Worm (Caenorhabditis elegans) whole organism, L3 larva: ENCODE data around the gene C46F9.5.
A peak's percentile ranks its signal among the peaks of the same experiment; 100 is the strongest.

Source experiments
- R02D3.7 ChIP-seq: fragments of 150-350 bp; optimal IDR thresholded peaks from 2 replicates; lab custom pipeline; 2014; ENCODE audit warnings: missing biosample characterization, missing genetic modification characterization
- ZK546.5 ChIP-seq: sonication (generic microtip); optimal IDR thresholded peaks from 2 replicates; lab custom pipeline; 2017; ENCODE audit warnings: missing biosample characterization, missing genetic modification characterization
- aly-2 ChIP-seq: fragments of 150-350 bp; optimal IDR thresholded peaks from 2 replicates; lab custom pipeline; 2014; ENCODE audit warnings: missing biosample characterization, missing genetic modification characterization
- ceh-16 ChIP-seq: sonication (generic microtip); optimal IDR thresholded peaks from 2 replicates; lab custom pipeline; 2017; ENCODE audit warnings: missing biosample characterization, missing genetic modification characterization
- ceh-28 ChIP-seq: fragments of 150-350 bp; optimal IDR thresholded peaks from 2 replicates; lab custom pipeline; 2014; ENCODE audit warnings: missing biosample characterization, missing genetic modification reagents, missing genetic modification characterization
- ceh-9 ChIP-seq: sonication (generic microtip); optimal IDR thresholded peaks from 2 replicates; lab custom pipeline; 2018; ENCODE audit warnings: missing biosample characterization, missing genetic modification characterization
- egl-27 ChIP-seq: sonication (generic microtip); optimal IDR thresholded peaks from 4 replicates; lab custom pipeline; 2017; ENCODE audit warnings: missing biosample characterization, missing genetic modification reagents, missing genetic modification characterization
- egl-5 ChIP-seq: fragments of 150-350 bp; optimal IDR thresholded peaks from 2 replicates; lab custom pipeline; 2017; ENCODE audit warnings: missing biosample characterization, missing genetic modification reagents, missing genetic modification characterization, inconsistent platforms
- elt-2 ChIP-seq: sonication (generic microtip); optimal IDR thresholded peaks from 2 replicates; lab custom pipeline; 2016; ENCODE audit warnings: missing genetic modification reagents, mild to moderate bottlenecking, missing genetic modification characterization, missing compliant biosample characterization
- elt-3 ChIP-seq, 3 experiments: fragments of 150-350 bp in 1 of 3; sonication (generic microtip) in 2 of 3; optimal IDR thresholded peaks; 2 replicates in 2 of 3; 4 replicates in 1 of 3; lab custom pipeline; 2014 to 2017; ENCODE audit warnings: missing biosample characterization in 3 of 3, missing genetic modification characterization in 3 of 3
- eor-1 ChIP-seq, 2 experiments: fragments of 150-350 bp; optimal IDR thresholded peaks; 2 replicates each; lab custom pipeline; 2014 to 2018; ENCODE audit warnings: missing biosample characterization in 2 of 2, missing genetic modification characterization in 2 of 2
- fkh-10 ChIP-seq: sonication (generic microtip); optimal IDR thresholded peaks from 2 replicates; lab custom pipeline; 2017; ENCODE audit warnings: missing biosample characterization, missing genetic modification reagents, missing genetic modification characterization
- hmg-11 ChIP-seq: sonication (generic microtip); optimal IDR thresholded peaks from 2 replicates; lab custom pipeline; 2016; ENCODE audit warnings: missing genetic modification characterization, missing compliant biosample characterization
- lin-39 ChIP-seq: fragments of 150-350 bp; optimal IDR thresholded peaks from 2 replicates; lab custom pipeline; 2018; ENCODE audit warnings: missing biosample characterization, missing genetic modification reagents, missing genetic modification characterization
- lsy-12 ChIP-seq: sonication (generic microtip); optimal IDR thresholded peaks from 2 replicates; lab custom pipeline; 2016; ENCODE audit warnings: mild to moderate bottlenecking, missing genetic modification characterization, missing compliant biosample characterization
- mml-1 ChIP-seq: fragments of 150-350 bp; sonication (generic microtip); optimal IDR thresholded peaks from 3 replicates; lab custom pipeline; 2014; ENCODE audit warnings: missing biosample characterization, missing genetic modification characterization
- nfya-1 ChIP-seq: sonication (generic microtip); optimal IDR thresholded peaks from 2 replicates; lab custom pipeline; 2017; ENCODE audit warnings: missing genetic modification characterization, mild to moderate bottlenecking, missing compliant biosample characterization, antibody characterized with exemption, moderate library complexity; ENCODE audit not compliant: insufficient read depth
- nhr-11 ChIP-seq: fragments of 150-350 bp; optimal IDR thresholded peaks from 2 replicates; lab custom pipeline; 2014; ENCODE audit warnings: missing biosample characterization, missing genetic modification characterization
- nhr-12 ChIP-seq: fragments of 150-350 bp; optimal IDR thresholded peaks from 2 replicates; lab custom pipeline; 2014; ENCODE audit warnings: missing biosample characterization, missing genetic modification characterization
- nhr-25 ChIP-seq: sonication (generic microtip); optimal IDR thresholded peaks from 2 replicates; lab custom pipeline; 2017; ENCODE audit warnings: missing biosample characterization, missing genetic modification characterization
- nhr-28 ChIP-seq: fragments of 150-350 bp; optimal IDR thresholded peaks from 2 replicates; lab custom pipeline; 2014; ENCODE audit warnings: missing biosample characterization, missing genetic modification characterization
- nhr-43 ChIP-seq: sonication (generic microtip); optimal IDR thresholded peaks from 2 replicates; lab custom pipeline; 2016; ENCODE audit warnings: mild to moderate bottlenecking, missing genetic modification characterization, missing compliant biosample characterization; ENCODE audit not compliant: poor library complexity, severe bottlenecking
- nhr-67 ChIP-seq: fragments of 150-350 bp; optimal IDR thresholded peaks from 2 replicates; lab custom pipeline; 2014; ENCODE audit warnings: missing biosample characterization, missing genetic modification characterization
- nhr-76 ChIP-seq: fragments of 150-350 bp; sonication (generic microtip); optimal IDR thresholded peaks from 5 replicates; lab custom pipeline; 2014; ENCODE audit warnings: missing biosample characterization, missing genetic modification characterization
- nhr-77 ChIP-seq: fragments of 150-350 bp; optimal IDR thresholded peaks from 2 replicates; lab custom pipeline; 2014; ENCODE audit warnings: missing biosample characterization, missing genetic modification characterization
- pha-4 ChIP-seq: fragments of 150-350 bp; optimal IDR thresholded peaks from 2 replicates; lab custom pipeline; 2014; ENCODE audit warnings: missing biosample characterization, missing genetic modification reagents, missing genetic modification characterization
- sea-2 ChIP-seq: fragments of 150-350 bp; sonication (generic microtip); optimal IDR thresholded peaks from 4 replicates; lab custom pipeline; 2014; ENCODE audit warnings: missing biosample characterization, missing genetic modification reagents, missing genetic modification characterization
- skn-1 ChIP-seq: fragments of 150-350 bp; optimal IDR thresholded peaks from 2 replicates; lab custom pipeline; 2014; ENCODE audit warnings: missing biosample characterization, missing genetic modification characterization
- snpc-4 ChIP-seq: fragments of 150-350 bp; optimal IDR thresholded peaks from 2 replicates; lab custom pipeline; 2014; ENCODE audit warnings: missing biosample characterization, missing genetic modification characterization
- tbx-2 ChIP-seq: sonication (generic microtip); optimal IDR thresholded peaks from 2 replicates; lab custom pipeline; 2016; ENCODE audit warnings: mild to moderate bottlenecking, missing genetic modification characterization, missing compliant biosample characterization
- unc-39 ChIP-seq: sonication (generic microtip); optimal IDR thresholded peaks from 4 replicates; lab custom pipeline; 2017; ENCODE audit warnings: missing biosample characterization, missing genetic modification characterization
- unc-62 ChIP-seq: fragments of 150-350 bp; sonication (generic microtip); optimal IDR thresholded peaks from 4 replicates; lab custom pipeline; 2014; ENCODE audit warnings: missing biosample characterization, missing genetic modification reagents, missing genetic modification characterization
- ztf-4 ChIP-seq: fragments of 150-350 bp; optimal IDR thresholded peaks from 2 replicates; lab custom pipeline; 2014; ENCODE audit warnings: missing biosample characterization, missing genetic modification characterization

Gene C46F9.5

DNA sequence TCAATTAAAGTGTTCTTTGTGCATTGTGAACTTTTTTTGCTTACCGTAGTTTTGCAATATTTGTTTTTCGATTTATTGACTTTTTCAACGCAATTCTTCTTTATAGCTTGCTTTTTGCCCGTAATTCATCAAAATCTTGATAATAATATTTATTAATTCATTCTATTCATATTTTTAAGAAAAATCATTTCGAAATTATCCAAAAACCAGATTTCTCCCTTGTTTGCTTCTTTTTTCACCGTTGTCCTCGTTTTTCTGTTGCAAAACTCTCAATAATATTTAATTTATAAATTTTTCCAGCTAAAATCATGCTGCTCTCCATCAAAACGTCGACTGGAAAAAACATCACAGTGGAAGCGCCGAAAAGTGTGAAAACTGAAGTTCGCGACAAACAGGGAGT is 29.1 kb downstream of the C46F9.5 start, which contains the start of gene F52C6.3:
Gene F52C6.3, plus strand, starts transcription at position 301 of the 400 bp plus-strand sequence.
- TF ChIP-seq elt-3 (tag; optimal IDR thresholded peaks at IDR 0.05; lab: Kevin White, UChicago), result no peak
- no peak for TF ChIP-seq pha-4 (tag; lab: Kevin White, UChicago)
- no peak for TF ChIP-seq lin-39 (tag; lab: Kevin White, UChicago)
- TF ChIP-seq hmg-11 (tag; lab: Kevin White, UChicago), result no peak
- TF ChIP-seq nhr-76, result no peak
- TF ChIP-seq ceh-28 (tag; lab: Kevin White, UChicago), result no peak
- no peak for TF ChIP-seq sea-2 (GFP tag; lab: Kevin White, UChicago)
- no peak for TF ChIP-seq nhr-67 (tag; lab: Kevin White, UChicago)
- TF ChIP-seq fkh-10 (GFP tag; lab: Kevin White, UChicago), result no peak
- TF ChIP-seq ceh-16 (tag; lab: Kevin White, UChicago), result no peak
- TF ChIP-seq unc-62 (GFP tag; lab: Kevin White, UChicago), result no peak
- no peak for TF ChIP-seq ZK546.5 (tag; lab: Kevin White, UChicago)
- no peak for TF ChIP-seq aly-2 (tag; lab: Kevin White, UChicago)
- TF ChIP-seq lsy-12, result no peak
- no peak for TF ChIP-seq eor-1 (tag; optimal IDR thresholded peaks at IDR 0.05; lab: Kevin White, UChicago)
- TF ChIP-seq egl-27 (tag; lab: Kevin White, UChicago), result no peak
- no peak for TF ChIP-seq tbx-2

DNA sequence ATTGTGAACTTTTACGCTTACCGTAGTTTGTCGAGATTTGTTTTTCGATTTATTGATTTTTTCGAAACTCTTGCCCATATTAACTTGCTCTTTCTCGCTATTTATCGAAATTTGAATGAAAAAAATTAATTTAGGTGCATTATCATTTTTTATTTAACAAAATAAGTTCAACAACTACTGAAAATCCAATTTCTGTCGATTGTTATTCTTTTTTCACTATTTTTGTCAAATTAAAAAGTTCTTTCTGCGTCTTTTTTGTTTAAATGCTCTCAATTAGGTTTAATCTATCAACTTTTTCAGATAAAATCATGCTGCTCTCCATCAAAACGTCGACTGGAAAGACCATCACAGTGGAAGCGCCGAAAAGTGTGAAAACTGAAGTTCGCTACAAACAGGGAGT is 30.8 kb downstream of the C46F9.5 start, which contains the start of gene F52C6.2:
Gene F52C6.2, plus strand, starts transcription at position 301 of the 400 bp plus-strand sequence.
- no peak for TF ChIP-seq eor-1 (tag; optimal IDR thresholded peaks at IDR 0.05; lab: Kevin White, UChicago)
- no peak for TF ChIP-seq skn-1 (tag; lab: Kevin White, UChicago)

ce11 chrII:1928578-1928977 is 33.2 kb downstream of the C46F9.5 start:
- no peak for TF ChIP-seq nhr-25 (tag; lab: Kevin White, UChicago)
- TF ChIP-seq nhr-67 (tag; lab: Kevin White, UChicago), result no peak
- TF ChIP-seq ceh-16 (tag; lab: Kevin White, UChicago), result no peak
- no peak for TF ChIP-seq aly-2 (tag; lab: Kevin White, UChicago)
- no peak for TF ChIP-seq nfya-1

DNA sequence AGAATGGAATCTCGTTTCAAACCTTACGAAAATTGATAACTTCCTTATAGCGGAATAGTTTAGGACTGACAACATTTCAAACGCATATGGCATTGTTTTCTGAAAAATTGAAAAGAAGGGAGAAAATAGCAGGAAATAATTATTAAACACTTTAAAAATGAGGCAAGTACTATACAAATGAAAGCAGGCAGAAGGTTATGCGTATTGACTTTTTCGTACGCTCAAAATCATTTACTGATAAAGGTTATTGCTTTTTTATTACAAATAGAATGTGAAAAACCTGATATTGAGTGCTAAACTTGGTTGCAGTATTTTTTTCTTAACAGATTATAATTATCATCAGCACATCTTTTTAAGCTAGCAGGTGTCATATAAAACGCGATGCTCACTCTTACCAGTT is 44.3 kb downstream of the C46F9.5 start, which contains the start of gene ZK250.13:
Gene ZK250.13, minus strand, starts transcription at position 101 of the 400 bp plus-strand sequence.
- TF ChIP-seq unc-39 (tag; lab: Kevin White, UChicago) (no peak), nhr-77 (no peak), ceh-16 (tag; lab: Kevin White, UChicago) (no peak), elt-2 (tag; lab: Kevin White, UChicago) (peak; percentile 65), nhr-11 (no peak), sea-2 (GFP tag; lab: Kevin White, UChicago) (no peak), aly-2 (tag; lab: Kevin White, UChicago) (no peak)

- TF ChIP-seq nfya-1 (no peak), unc-39 (tag; lab: Kevin White, UChicago) (no peak), nhr-28 (no peak), nhr-67 (tag; lab: Kevin White, UChicago) (no peak), ceh-9 (tag; lab: Kevin White, UChicago) (no peak), pha-4 (tag; lab: Kevin White, UChicago) (no peak), mml-1 (tag; lab: Kevin White, UChicago) (no peak), snpc-4 (tag; lab: Kevin White, UChicago) (no peak), nhr-43 (tag; lab: Kevin White, UChicago) (no peak), nhr-11 (no peak), elt-2 (tag; lab: Kevin White, UChicago) (no peak), tbx-2 (no peak), egl-5 (tag; lab: Kevin White, UChicago) (no peak), ZK546.5 (tag; lab: Kevin White, UChicago) (no peak), R02D3.7 (no peak), ceh-28 (tag; lab: Kevin White, UChicago) (no peak), ceh-16 (tag; lab: Kevin White, UChicago) (no peak), ztf-4 (no peak), nhr-12 (tag; lab: Kevin White, UChicago) (no peak)
Measured at ce11 chrII:1945093-1945492, 49.7 kb downstream of the C46F9.5 start, which contains the start of gene ZK250.14. TSS of gene ZK250.14 (minus strand) at chrII:1945193.
